Fruit fly (Drosophila melanogaster): ENCODE measurements around the gene Tb.

Tb gene

dm6 chr3R:26700125-26700524 lies 43.9 kb downstream of the Tb start (continued):
- TF ChIP-seq Rx (GFP tag; IDR thresholded peaks at IDR 0.05), result no peak
- TF ChIP-seq kay (GFP tag; optimal IDR thresholded peaks at IDR 0.05), result no peak
- TF ChIP-seq stc (GFP tag; IDR thresholded peaks at IDR 0.05), result no peak
- no peak for TF ChIP-seq zen (tag; optimal IDR thresholded peaks at IDR 0.05)
- TF ChIP-seq seq (GFP tag; IDR thresholded peaks at IDR 0.05), result no peak
- TF ChIP-seq slou (GFP tag; optimal IDR thresholded peaks at IDR 0.05), result no peak
- TF ChIP-seq mam (GFP tag; optimal IDR thresholded peaks at IDR 0.05), result no peak
- no peak for TF ChIP-seq org-1 (GFP tag; optimal IDR thresholded peaks at IDR 0.05)
- TF ChIP-seq CG6683 (GFP tag; optimal IDR thresholded peaks at IDR 0.05), result no peak
- TF ChIP-seq CG12155 (GFP tag; optimal IDR thresholded peaks at IDR 0.05), result no peak
- TF ChIP-seq caup (GFP tag; optimal IDR thresholded peaks at IDR 0.05; ENCODE audit: severe bottlenecking), result no peak
- TF ChIP-seq CG2678 (tag; optimal IDR thresholded peaks at IDR 0.05), result peak; percentile 28
- TF ChIP-seq crol (GFP tag; IDR thresholded peaks at IDR 0.05), result no peak
- no peak for TF ChIP-seq CG42726 (GFP tag; IDR thresholded peaks at IDR 0.05; ENCODE audit: partially characterized antibody)
- no peak for TF ChIP-seq HLH3B (GFP tag; IDR thresholded peaks at IDR 0.05)
- TF ChIP-seq CG11560 (tag; IDR thresholded peaks at IDR 0.05), result no peak
- no peak for TF ChIP-seq CoRest (tag; optimal IDR thresholded peaks at IDR 0.05)
- no peak for TF ChIP-seq aop (GFP tag; IDR thresholded peaks at IDR 0.05)
- TF ChIP-seq CG11723 (GFP tag; optimal IDR thresholded peaks at IDR 0.05), result no peak
- TF ChIP-seq CG8290 (GFP tag; optimal IDR thresholded peaks at IDR 0.05), result no peak
- TF ChIP-seq CG8290 (tag; optimal IDR thresholded peaks at IDR 0.05), result no peak
- TF ChIP-seq CG6765 (GFP tag; optimal IDR thresholded peaks at IDR 0.05), result no peak
- TF ChIP-seq Fer3 (tag; optimal IDR thresholded peaks at IDR 0.05), result no peak
- peak; percentile 27 for TF ChIP-seq CG2120 (GFP tag; optimal IDR thresholded peaks at IDR 0.05)
- TF ChIP-seq CG15479 (GFP tag; optimal IDR thresholded peaks at IDR 0.05), result no peak
- TF ChIP-seq peb (GFP tag; IDR thresholded peaks at IDR 0.05), result no peak
- no peak for TF ChIP-seq GATAe (GFP tag; conservative IDR thresholded peaks at IDR 0.05)
- no peak for TF ChIP-seq Stat92E (GFP tag; optimal IDR thresholded peaks at IDR 0.05)
- no peak for TF ChIP-seq D19A (tag; optimal IDR thresholded peaks at IDR 0.05)
- no peak for TF ChIP-seq Mrtf (GFP tag; IDR thresholded peaks at IDR 0.05)
- TF ChIP-seq chm (GFP tag; IDR thresholded peaks at IDR 0.05), result no peak
- no peak for TF ChIP-seq NC2α (GFP tag; optimal IDR thresholded peaks at IDR 0.05)
- TF ChIP-seq CG2712 (tag; optimal IDR thresholded peaks at IDR 0.05), result no peak

- TF ChIP-seq CG11504 (tag; optimal IDR thresholded peaks at IDR 0.05) (peak; percentile 29), Dfd (GFP tag; optimal IDR thresholded peaks at IDR 0.05) (no peak), Pdp1 (GFP tag; optimal IDR thresholded peaks at IDR 0.05) (peak in 1 of 2 experiments; percentile 56), dan (GFP tag; IDR thresholded peaks at IDR 0.05) (no peak), scrt (GFP tag; optimal IDR thresholded peaks at IDR 0.05) (peak; percentile 52)
Measured at dm6 chr3R:26704310-26704709, 48.1 kb downstream of the Tb start.

Data from whole organism, embryonic.